Fruit fly (Drosophila melanogaster) ovary, adult (tissue): ENCODE data around the gene CG5162.

Source experiments
- CG17801 ChIP-seq: fragments of 200-800 bp; optimal IDR thresholded peaks from 2 replicates; lab custom pipeline; 2019; ENCODE audit warnings: missing biosample characterization, mild to moderate bottlenecking, missing genetic modification characterization, moderate library complexity; ENCODE audit not compliant: partially characterized antibody

The CG5162 gene

DNA sequence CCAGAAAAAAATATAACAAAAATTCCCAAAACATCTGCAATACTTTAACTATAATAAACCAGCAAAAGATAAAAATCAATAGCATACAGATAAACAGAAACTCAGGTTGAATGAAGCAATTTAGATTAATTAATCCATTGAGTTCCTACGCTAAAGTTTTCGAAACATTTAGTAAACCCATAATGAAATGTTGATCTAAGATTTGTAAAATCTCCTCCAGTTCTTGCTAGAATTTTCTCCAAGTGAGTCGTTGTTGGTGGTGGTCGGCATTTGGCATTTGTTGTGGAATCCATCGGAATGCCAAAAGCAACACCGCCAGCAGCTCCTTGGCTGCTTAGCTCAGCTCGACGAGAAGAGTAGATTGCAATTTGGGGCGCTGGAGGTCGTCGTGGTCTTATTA lies 26.9 kb upstream of the CG5162 start:
- no peak for TF ChIP-seq CG17801 (GFP tag; lab: Kevin White, UChicago)

DNA sequence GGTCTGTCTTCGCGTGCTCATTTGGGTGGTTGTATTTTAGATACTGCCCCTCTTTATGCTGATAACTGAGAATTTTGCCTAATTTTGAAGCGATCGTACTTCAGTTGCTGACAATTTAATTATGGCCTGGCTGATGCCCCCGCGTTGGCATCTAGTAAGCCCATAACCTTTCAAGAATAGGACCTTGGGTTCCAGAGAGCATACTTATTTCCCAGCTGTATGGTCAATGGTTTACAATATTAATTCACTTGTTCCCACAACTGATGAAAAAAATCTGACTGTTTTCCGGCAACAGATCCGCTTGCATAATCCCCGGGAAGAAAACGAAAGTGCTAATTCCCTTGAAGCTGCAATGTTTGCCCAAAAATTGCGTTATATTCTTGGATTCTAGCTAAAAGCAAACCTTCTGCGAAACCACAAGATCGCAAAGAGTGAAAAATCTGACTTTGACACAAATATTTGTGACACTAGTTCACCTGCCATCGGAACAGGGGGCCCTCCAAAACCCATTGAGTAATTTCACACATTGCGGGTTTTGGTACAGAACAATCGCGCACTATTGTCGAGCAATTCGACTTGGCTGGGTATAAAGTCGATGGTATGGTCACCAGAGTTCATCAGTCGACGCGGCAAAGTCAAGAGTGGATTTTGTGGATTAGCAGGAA lies 12.5 kb upstream of the CG5162 start, which contains the start of the genes TTLL1A and CG5070:
TTLL1A (minus strand) TSS at position 101 of the 665 bp plus-strand sequence.
CG5070 (plus strand) TSS at position 615 of the 665 bp plus-strand sequence.
- no peak for TF ChIP-seq CG17801 (GFP tag; lab: Kevin White, UChicago)

DNA sequence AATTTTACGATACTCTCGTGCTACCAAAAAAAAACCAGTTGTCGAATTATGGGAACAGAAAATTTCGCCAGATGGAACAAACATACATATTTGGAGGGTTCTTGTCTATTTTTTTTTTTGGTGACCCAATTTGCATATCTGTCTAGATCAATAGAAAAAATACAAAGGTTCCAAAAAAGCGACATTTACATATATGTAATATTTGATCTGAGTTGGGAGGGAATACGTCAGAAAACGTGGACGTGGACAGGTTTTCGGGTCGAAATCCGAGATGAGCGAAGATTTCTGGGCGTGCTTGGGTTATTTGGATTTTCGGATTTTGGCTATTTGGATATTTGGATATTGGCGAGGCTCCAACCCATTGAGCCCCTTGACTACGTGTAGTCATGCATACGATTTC lies 10.1 kb upstream of the CG5162 start:
- no peak for TF ChIP-seq CG17801 (GFP tag; lab: Kevin White, UChicago)

DNA sequence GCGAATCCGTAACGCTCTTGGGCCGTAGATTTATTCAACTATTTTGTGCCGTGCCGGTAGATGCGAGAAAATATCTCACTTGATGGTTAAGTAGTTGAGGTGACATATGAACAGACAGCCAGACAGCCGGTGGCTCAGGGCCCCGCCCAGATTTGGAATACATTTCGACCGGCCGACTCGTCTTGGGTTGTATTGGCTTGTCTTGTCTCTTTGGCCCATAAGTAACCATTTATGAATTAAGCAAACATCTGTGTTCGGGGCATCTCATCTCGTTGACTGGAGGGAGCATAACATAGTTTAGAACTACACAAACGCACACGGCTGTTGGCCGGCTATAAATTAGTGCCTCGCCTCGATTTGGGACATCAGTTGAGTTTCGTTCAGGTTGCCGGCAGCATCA lies 9.1 kb upstream of the CG5162 start, which contains the start of gene CG32564:
CG32564 (plus strand) TSS at position 362 of the 400 bp plus-strand sequence.
- TF ChIP-seq CG17801 (GFP tag; lab: Kevin White, UChicago): no peak

DNA sequence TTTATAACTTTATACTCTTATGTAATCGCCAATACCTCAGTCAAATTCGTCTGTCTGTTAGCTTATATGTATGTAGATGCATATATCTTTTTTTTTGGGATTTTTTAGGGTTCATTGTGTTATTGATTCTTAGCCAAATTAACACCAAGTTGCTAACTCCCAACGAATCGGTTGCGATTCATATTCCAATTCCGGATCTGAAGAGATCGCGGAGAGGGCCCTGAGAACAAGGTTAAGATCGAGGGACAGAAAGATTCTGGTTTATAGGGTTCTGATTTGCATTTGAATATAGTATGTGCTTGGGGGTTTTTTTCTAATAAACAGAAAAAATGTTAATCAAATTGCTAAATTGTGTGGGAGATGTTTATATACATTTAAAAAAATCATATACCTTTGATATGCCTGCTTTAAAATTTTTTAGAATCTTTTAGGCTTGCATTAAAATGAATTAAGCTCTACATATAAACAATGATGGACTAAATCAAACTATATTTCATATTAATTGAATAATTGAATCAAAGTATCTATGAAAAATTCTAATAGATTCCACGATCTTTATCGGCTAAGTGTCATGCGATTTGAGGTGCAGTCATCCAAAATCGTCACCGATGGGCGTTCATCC lies 7.1 kb upstream of the CG5162 start, which contains the start of gene CG32563:
CG32563 (plus strand) TSS at position 572 of the 622 bp plus-strand sequence.
- TF ChIP-seq CG17801 (GFP tag; lab: Kevin White, UChicago): no peak

DNA sequence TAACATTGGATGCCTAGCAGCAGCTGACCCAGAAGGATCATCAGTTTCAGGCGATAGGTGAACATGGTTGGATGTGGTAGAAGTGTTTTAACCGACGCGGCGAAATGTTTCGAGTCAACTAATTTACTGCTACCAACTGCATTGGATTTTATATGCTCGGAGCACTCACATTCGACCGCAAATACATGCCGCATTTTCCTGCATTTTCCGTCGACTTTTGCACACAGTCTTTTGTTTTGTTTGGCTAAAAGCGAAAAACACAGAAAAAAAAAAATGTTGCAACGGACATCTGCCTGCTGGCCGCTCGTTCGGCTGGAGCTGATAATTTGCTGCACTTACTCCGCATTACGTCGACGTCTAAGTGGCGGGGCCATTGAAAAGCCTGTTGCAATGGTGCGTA lies 5.2 kb upstream of the CG5162 start, which contains the start of gene CG12995:
CG12995 (minus strand) TSS at position 101 of the 400 bp plus-strand sequence.
- TF ChIP-seq CG17801 (GFP tag; lab: Kevin White, UChicago): no peak

DNA sequence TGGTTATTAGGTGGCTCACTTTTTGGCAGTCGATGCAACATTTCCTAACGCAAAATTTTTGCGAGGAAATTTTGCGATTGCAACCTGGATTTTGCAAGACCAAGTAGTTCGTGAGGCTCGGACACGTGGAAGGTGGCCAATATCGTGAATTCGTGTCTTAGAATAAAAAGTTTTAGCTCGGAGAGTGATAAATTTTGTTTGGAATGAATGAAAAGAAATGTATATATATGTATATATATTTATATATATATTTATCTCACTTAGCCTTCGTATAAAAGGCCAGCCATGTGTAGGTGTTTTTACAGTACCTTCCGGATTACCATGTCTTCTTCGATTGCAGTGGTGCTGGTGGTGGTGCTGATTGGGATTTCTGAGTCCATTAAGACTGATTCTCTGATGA lies 3.1 kb upstream of the CG5162 start, which contains the start of gene CG18258:
CG18258 (plus strand) TSS at position 301 of the 400 bp plus-strand sequence.
- TF ChIP-seq CG17801 (GFP tag; lab: Kevin White, UChicago): no peak

DNA sequence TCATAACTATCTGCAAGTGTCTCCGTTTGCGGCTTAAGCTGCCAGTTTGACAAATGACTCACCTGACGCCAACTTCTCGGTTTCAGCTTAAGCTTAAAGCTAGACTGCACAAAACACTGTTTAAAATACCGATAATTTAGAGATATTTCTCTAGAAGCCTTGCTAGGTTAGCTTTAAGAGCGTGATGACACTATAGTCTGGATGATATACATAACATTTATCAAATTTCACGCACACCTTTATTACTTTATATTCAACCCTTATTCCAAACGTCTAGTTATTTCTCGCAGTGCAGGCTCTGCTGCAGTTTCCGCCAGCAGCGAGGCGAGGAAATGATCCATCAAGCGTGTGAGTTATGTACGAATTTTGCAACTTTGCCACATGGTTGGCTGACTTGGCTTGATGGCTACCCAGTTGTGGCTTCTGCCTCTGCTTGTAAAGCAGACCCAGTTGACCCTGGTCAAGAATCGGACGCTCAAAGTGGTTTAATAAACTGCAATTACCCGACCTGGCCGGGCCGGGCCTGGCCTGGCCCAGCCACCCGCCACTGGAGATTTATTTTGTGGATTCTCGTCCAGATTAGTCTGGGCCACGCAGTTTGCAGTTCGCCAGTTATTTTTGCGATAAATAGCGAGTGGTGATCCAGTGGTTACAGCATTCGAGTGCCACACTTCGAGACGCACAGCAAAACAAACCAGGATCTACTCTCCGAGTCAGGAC lies 3.3 kb downstream of the CG5162 start, which contains the start of gene CG12998:
CG12998 (plus strand) TSS at position 436 of the 720 bp plus-strand sequence.
- TF ChIP-seq CG17801 (GFP tag; lab: Kevin White, UChicago): no peak

DNA sequence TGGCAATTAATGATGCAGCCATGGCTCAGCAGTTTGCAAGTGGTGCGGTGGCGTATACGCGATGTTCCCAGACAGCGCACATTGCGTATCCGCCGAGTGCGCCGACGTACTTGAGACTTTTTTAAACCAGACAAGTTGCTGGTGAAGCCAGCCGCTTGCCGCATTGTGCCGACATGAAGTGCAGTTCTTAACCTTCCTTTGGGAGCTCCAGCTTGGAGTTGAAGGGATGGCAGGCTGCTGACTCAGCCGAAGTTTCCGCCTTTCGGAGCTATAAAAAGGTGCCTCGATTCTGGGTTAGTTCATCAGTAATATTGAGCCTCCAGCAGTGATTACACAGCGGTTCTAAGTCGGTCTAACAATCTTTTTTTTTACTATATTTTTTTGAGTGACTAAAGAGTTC lies 6.0 kb downstream of the CG5162 start, which contains the start of gene CG5172:
CG5172 (plus strand) TSS at position 301 of the 400 bp plus-strand sequence.
- no peak for TF ChIP-seq CG17801 (GFP tag; lab: Kevin White, UChicago)

DNA sequence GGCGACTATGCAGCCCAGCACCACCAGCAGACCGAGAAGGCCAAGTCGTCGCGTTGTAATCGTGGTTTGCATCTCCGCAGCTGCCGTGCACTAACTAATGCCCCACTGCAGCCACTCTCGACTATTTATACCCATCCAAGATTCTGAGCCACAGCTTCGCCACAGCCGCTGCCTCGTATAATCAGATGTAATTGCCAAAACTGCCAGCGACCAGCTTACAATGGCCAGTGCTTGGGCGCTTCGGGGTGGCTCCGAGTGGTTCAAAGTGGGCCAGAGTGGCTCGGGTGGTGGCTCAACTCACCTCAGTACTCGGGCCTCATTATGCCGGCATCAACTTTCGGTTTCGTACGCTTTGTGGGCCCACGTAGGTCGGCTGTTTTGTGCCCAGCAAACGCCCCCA lies 8.6 kb downstream of the CG5162 start, which contains the start of gene CG34327:
CG34327 (minus strand) TSS at position 101 of the 400 bp plus-strand sequence.
- no peak for TF ChIP-seq CG17801 (GFP tag; lab: Kevin White, UChicago)

DNA sequence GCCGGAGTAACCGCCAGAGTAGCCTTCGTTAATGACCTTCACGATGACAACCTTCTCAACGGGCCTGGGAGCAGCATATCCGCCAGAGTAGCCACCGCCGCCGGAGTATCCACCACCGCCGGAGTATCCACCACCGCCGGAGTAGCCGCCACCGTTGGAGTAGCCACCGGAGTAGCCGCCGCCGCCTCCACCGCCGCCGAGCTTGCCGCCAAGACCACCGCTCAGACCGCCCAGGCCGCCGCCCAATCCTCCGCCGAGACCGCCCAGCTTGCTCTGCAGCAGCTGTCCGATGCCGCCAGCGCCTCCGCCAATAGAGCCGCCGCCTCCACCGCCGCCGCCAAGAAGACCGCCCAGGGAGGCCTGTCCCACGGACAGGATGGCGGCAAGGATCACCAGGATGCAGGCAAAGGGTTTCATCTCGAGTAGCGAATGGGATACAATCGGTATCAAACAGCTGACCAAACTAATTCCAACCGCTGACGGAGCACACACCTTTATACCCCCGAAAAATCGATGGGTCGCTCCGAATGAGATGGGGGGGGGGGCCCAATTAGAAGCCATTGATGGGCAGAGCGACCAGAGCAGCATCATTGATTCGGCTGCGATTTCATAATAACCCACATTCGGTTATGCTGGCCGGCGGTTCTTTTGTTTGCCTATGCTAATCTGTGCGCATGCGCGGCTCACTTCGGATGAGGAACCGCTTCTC lies 11.0 kb downstream of the CG5162 start:
- TF ChIP-seq CG17801 (GFP tag; lab: Kevin White, UChicago): no peak

DNA sequence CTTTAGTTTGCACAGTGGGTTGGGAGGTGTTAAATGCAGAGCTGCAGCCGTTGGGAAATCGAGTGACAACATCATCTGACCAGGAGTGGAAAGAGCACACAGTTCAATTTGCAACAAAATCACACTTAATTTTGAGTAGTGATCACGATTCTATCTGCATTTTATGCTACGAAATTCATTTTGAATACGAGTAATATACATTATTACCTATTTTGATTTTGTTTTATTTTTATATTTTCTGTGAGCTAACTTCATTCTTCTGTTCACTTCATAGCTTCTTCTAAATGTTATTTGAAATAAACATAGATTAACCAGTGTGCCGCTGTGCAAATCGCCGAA lies 11.5 kb downstream of the CG5162 start, which contains the start of gene CG10598:
CG10598 (minus strand) TSS at position 187 of the 339 bp plus-strand sequence.
- TF ChIP-seq CG17801 (GFP tag; lab: Kevin White, UChicago): no peak

DNA sequence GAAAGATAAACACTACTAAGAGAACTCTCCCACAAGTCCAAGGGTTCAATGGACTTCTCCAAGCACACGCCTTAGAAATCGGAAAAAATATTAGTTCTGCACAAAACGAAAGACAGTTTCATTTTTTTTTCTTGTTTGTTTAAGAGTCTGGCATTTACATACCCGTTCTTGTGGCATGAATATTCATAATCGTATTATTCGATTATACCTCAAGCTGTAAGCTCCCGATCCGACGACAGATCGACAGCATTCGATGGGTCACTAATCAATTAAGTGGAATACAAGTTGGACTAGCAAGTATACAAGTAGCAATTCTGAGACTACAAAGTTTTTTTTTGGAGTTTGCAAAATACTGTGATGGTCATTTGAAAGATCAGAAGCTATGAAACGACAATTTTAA lies 12.4 kb downstream of the CG5162 start:
- TF ChIP-seq CG17801 (GFP tag; lab: Kevin White, UChicago): no peak

DNA sequence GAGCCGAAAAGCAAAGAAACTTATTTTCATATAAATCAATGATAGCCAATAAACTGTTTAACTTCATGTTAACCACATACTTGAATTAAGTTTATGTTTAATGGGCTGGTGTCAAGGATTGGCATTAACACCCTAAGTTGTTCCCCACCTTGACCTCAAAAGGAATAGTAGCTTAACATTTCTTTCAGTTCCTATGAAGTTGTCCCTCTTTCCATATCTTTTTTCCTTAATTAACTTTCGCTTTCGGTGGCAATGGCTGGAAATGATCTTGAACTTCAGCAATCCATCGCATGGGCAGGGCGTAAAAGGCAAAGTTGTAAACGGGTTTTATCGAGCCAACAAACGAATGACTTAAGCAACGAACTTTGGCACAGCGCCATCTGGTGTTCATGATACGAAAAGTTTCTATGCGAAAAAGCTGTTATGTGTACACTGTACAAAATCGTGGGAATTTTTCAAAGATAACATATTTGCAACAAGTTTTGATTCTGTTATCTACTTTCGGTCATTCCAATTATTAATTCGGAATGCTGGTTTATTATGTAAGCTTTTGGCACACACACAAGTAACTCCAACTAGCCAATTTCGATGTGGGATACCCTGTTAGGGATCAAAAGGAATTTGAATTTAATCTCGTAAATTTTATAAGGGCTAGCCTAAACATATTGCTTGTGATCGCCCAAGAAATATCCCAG lies 14.5 kb downstream of the CG5162 start:
- TF ChIP-seq CG17801 (GFP tag; lab: Kevin White, UChicago): no peak
